Worm (Caenorhabditis elegans) whole organism, late embryonic: ENCODE measurements around the gene R13A5.15.

Source experiments
- Y22D7AL.16 ChIP-seq: sonication (generic microtip); optimal IDR thresholded peaks from 2 replicates; lab custom pipeline; 2016; ENCODE audit warnings: missing genetic modification characterization, missing compliant biosample characterization
- ceh-2 ChIP-seq: sonication (generic microtip); optimal IDR thresholded peaks from 2 replicates; lab custom pipeline; 2016; ENCODE audit warnings: missing genotype, missing genetic modification characterization, missing compliant biosample characterization
- hlh-13 ChIP-seq: fragments of 200-800 bp; sonication (Bioruptor generic); optimal IDR thresholded peaks from 2 replicates; lab custom pipeline; 2018; ENCODE audit warnings: mild to moderate bottlenecking, missing genetic modification characterization, missing compliant biosample characterization
- tbx-2 ChIP-seq: sonication (generic microtip); optimal IDR thresholded peaks from 2 replicates; lab custom pipeline; 2016; ENCODE audit warnings: missing genetic modification characterization, missing compliant biosample characterization

ce11 chrIII:7544211-7544610, 43.9 kb downstream of the R13A5.15 start:
- no peak for TF ChIP-seq hlh-13 (GFP tag; lab: Kevin White, UChicago)
- TF ChIP-seq tbx-2, result no peak
- TF ChIP-seq Y22D7AL.16 (tag; lab: Kevin White, UChicago), result no peak
- no peak for TF ChIP-seq ceh-2
